Worm (Caenorhabditis elegans) whole organism, L4 larva: ENCODE results near the gene dhhc-8.

Experiments
- F49E8.2 ChIP-seq: sonication (generic microtip); optimal IDR thresholded peaks from 2 replicates; lab custom pipeline; 2016; ENCODE audit warnings: missing compliant biosample characterization, mild to moderate bottlenecking, missing genetic modification characterization, borderline replicate concordance
- T20F7.1 ChIP-seq: fragments of 200-800 bp; sonication (Bioruptor generic); optimal IDR thresholded peaks from 2 replicates; lab custom pipeline; 2018; ENCODE audit warnings: mild to moderate bottlenecking, missing genetic modification characterization, missing compliant biosample characterization
- ZK337.2 ChIP-seq: fragments of 200-800 bp; sonication (Bioruptor generic); IDR thresholded peaks from 2 replicates; pipeline ENCODE4 v1.3.6; 2022; ENCODE audit warnings: missing genetic modification reagents, missing genetic modification characterization, missing compliant biosample characterization
- aha-1 ChIP-seq: fragments of 150-350 bp; peaks from one replicate; lab custom pipeline; 2014; ENCODE audit warnings: missing biosample characterization, missing genetic modification characterization
- arid-1 ChIP-seq: fragments of 200-800 bp; sonication (Bioruptor generic); conservative IDR thresholded peaks from 2 replicates; pipeline ENCODE4 v1.3.6; 2022; ENCODE audit warnings: missing genetic modification reagents, missing genetic modification characterization, missing compliant biosample characterization
- ceh-20 ChIP-seq: fragments of 200-800 bp; sonication (Bioruptor generic); IDR thresholded peaks from 2 replicates; pipeline ENCODE4 v1.3.6; 2022; ENCODE audit warnings: missing genetic modification reagents, missing genetic modification characterization, missing compliant biosample characterization
- ceh-44 ChIP-seq: fragments of 200-800 bp; sonication (Bioruptor generic); IDR thresholded peaks from 2 replicates; pipeline ENCODE4 v1.3.6; 2022; ENCODE audit warnings: missing genetic modification reagents, missing genetic modification characterization, missing compliant biosample characterization
- ceh-62 ChIP-seq: sonication (generic microtip); optimal IDR thresholded peaks from 2 replicates; lab custom pipeline; 2017; ENCODE audit warnings: missing biosample characterization, missing genetic modification characterization
- ctbp-1 ChIP-seq: fragments of 200-800 bp; sonication (Bioruptor generic); IDR thresholded peaks from 2 replicates; pipeline ENCODE4 v1.3.6; 2022; ENCODE audit warnings: missing genetic modification reagents, missing genetic modification characterization, missing compliant biosample characterization
- daf-12 ChIP-seq: fragments of 150-350 bp; optimal IDR thresholded peaks from 2 replicates; lab custom pipeline; 2014; ENCODE audit warnings: missing biosample characterization, missing genetic modification reagents, missing genetic modification characterization
- dmd-6 ChIP-seq: fragments of 200-800 bp; sonication (Bioruptor generic); IDR thresholded peaks from 2 replicates; pipeline ENCODE4 v1.3.6; 2022; ENCODE audit warnings: missing genetic modification reagents, missing genetic modification characterization, missing compliant biosample characterization
- dmd-9 ChIP-seq: fragments of 200-800 bp; sonication (Bioruptor generic); IDR thresholded peaks from 2 replicates; pipeline ENCODE4 v1.3.6; 2022; ENCODE audit warnings: missing genetic modification reagents, missing genetic modification characterization, missing compliant biosample characterization
- dpl-1 ChIP-seq: fragments of 150-350 bp; optimal IDR thresholded peaks from 2 replicates; lab custom pipeline; 2014; ENCODE audit warnings: missing biosample characterization, missing genetic modification reagents, missing genetic modification characterization
- dve-1 ChIP-seq: sonication (generic microtip); optimal IDR thresholded peaks from 2 replicates; lab custom pipeline; 2017; ENCODE audit warnings: antibody characterized with exemption, mild to moderate bottlenecking, missing genetic modification characterization, missing compliant biosample characterization; ENCODE audit not compliant: insufficient read depth
- egl-27 ChIP-seq: sonication (generic microtip); optimal IDR thresholded peaks from 3 replicates; lab custom pipeline; 2017; ENCODE audit warnings: missing biosample characterization, missing genetic modification reagents, missing genetic modification characterization
- fkh-10 ChIP-seq: fragments of 150-350 bp; optimal IDR thresholded peaks from 2 replicates; lab custom pipeline; 2014; ENCODE audit warnings: missing biosample characterization, missing genetic modification reagents, missing genetic modification characterization
- gei-8 ChIP-seq: fragments of 200-800 bp; sonication (Bioruptor generic); optimal IDR thresholded peaks from 2 replicates; lab custom pipeline; 2018; ENCODE audit warnings: mild to moderate bottlenecking, missing genetic modification characterization, missing compliant biosample characterization
- hif-1 ChIP-seq, 2 experiments: sonication (generic microtip); optimal IDR thresholded peaks; 2 replicates each; lab custom pipeline; 2016 to 2017; ENCODE audit warnings: missing compliant biosample characterization in 2 of 2, missing genetic modification characterization in 2 of 2, missing genetic modification reagents in 2 of 2, missing genotype in 2 of 2, mild to moderate bottlenecking in 1 of 2
- hlh-30 ChIP-seq: sonication (generic microtip); optimal IDR thresholded peaks from 2 replicates; lab custom pipeline; 2017; ENCODE audit warnings: antibody characterized with exemption, mild to moderate bottlenecking, missing genetic modification characterization, missing compliant biosample characterization; ENCODE audit not compliant: insufficient read depth
- jun-1 ChIP-seq: fragments of 150-350 bp; optimal IDR thresholded peaks from 2 replicates; lab custom pipeline; 2014; ENCODE audit warnings: missing biosample characterization, missing genetic modification reagents, missing genetic modification characterization
- lin-1 ChIP-seq: fragments of 200-800 bp; sonication (Bioruptor generic); IDR thresholded peaks from 2 replicates; pipeline ENCODE4 v1.3.6; 2022; ENCODE audit warnings: missing genetic modification reagents, missing genetic modification characterization, missing compliant biosample characterization
- lin-13 ChIP-seq: fragments of 150-350 bp; optimal IDR thresholded peaks from 2 replicates; lab custom pipeline; 2014; ENCODE audit warnings: missing biosample characterization, missing genetic modification reagents, missing genetic modification characterization
- lin-15B ChIP-seq: fragments of 150-350 bp; sonication (generic microtip); optimal IDR thresholded peaks from 3 replicates; lab custom pipeline; 2014; ENCODE audit warnings: missing biosample characterization, missing genetic modification characterization
- lin-29 ChIP-seq: fragments of 200-800 bp; sonication (Bioruptor generic); IDR thresholded peaks from 2 replicates; pipeline ENCODE4 v1.3.6; 2022; ENCODE audit warnings: missing genetic modification reagents, missing genetic modification characterization, missing compliant biosample characterization
- lsy-2 ChIP-seq, 2 experiments: fragments of 150-350 bp in 1 of 2; sonication (generic microtip) in 1 of 2; optimal IDR thresholded peaks; 2 replicates each; lab custom pipeline; 2014 to 2017; ENCODE audit warnings: missing biosample characterization in 2 of 2, missing genetic modification characterization in 2 of 2
- madf-5 ChIP-seq, 2 experiments: fragments of 200-800 bp; sonication (Bioruptor generic); IDR thresholded peaks; 2 replicates each; pipeline ENCODE4 v1.3.6; 2022; ENCODE audit warnings: missing compliant biosample characterization in 2 of 2, missing genetic modification characterization in 2 of 2
- mdl-1 ChIP-seq, 2 experiments: fragments of 150-350 bp in 1 of 2; sonication (generic microtip) in 1 of 2; optimal IDR thresholded peaks; 2 replicates each; lab custom pipeline; 2014 to 2017; ENCODE audit warnings: missing biosample characterization in 2 of 2, missing genetic modification characterization in 2 of 2
- mdt-29 ChIP-seq: fragments of 200-800 bp; sonication (Bioruptor generic); IDR thresholded peaks from 2 replicates; pipeline ENCODE4 v1.3.6; 2022; ENCODE audit warnings: missing genetic modification reagents, missing genetic modification characterization, missing compliant biosample characterization
- mes-2 ChIP-seq: sonication (generic microtip); optimal IDR thresholded peaks from 2 replicates; lab custom pipeline; 2016; ENCODE audit warnings: missing genotype, mild to moderate bottlenecking, missing genetic modification characterization, missing compliant biosample characterization; ENCODE audit not compliant: poor library complexity, severe bottlenecking
- nhr-10 ChIP-seq: fragments of 150-350 bp; optimal IDR thresholded peaks from 2 replicates; lab custom pipeline; 2014; ENCODE audit warnings: missing biosample characterization, missing genetic modification characterization
- nhr-102 ChIP-seq: sonication (generic microtip); optimal IDR thresholded peaks from 2 replicates; lab custom pipeline; 2016; ENCODE audit warnings: mild to moderate bottlenecking, missing genetic modification characterization, moderate library complexity, missing compliant biosample characterization
- nhr-25 ChIP-seq: sonication (generic microtip); optimal IDR thresholded peaks from 2 replicates; lab custom pipeline; 2017; ENCODE audit warnings: missing genetic modification characterization, mild to moderate bottlenecking, missing compliant biosample characterization, antibody characterized with exemption, moderate library complexity, borderline replicate concordance; ENCODE audit not compliant: insufficient read depth
- nhr-28 ChIP-seq: fragments of 150-350 bp; optimal IDR thresholded peaks from 2 replicates; lab custom pipeline; 2014; ENCODE audit warnings: missing biosample characterization, missing genetic modification characterization
- nhr-42 ChIP-seq: fragments of 200-800 bp; sonication (Bioruptor generic); IDR thresholded peaks from 2 replicates; pipeline ENCODE4 v1.3.6; 2022; ENCODE audit warnings: missing genetic modification characterization, missing compliant biosample characterization
- nhr-76 ChIP-seq: fragments of 150-350 bp; optimal IDR thresholded peaks from 2 replicates; lab custom pipeline; 2014; ENCODE audit warnings: missing biosample characterization, missing genetic modification characterization
- pha-4 ChIP-seq, 2 experiments: fragments of 150-350 bp in 1 of 2; fragments of 200-800 bp in 1 of 2; sonication (Bioruptor generic) in 1 of 2; IDR thresholded peaks in 1 of 2; optimal IDR thresholded peaks in 1 of 2; 2 replicates each; pipeline versions ENCODE4 v1.3.6 to Lab custom; 2014 to 2022; ENCODE audit warnings: missing genetic modification characterization in 2 of 2, missing genetic modification reagents in 2 of 2, missing biosample characterization in 1 of 2, missing compliant biosample characterization in 1 of 2
- pqm-1 ChIP-seq: sonication (generic microtip); optimal IDR thresholded peaks from 2 replicates; lab custom pipeline; 2017; ENCODE audit warnings: missing biosample characterization, missing genetic modification characterization
- saeg-2 ChIP-seq: fragments of 200-800 bp; sonication (Bioruptor generic); IDR thresholded peaks from 2 replicates; pipeline ENCODE4 v1.3.6; 2022; ENCODE audit warnings: missing genetic modification reagents, missing genetic modification characterization, missing compliant biosample characterization
- sdz-12 ChIP-seq: fragments of 200-800 bp; sonication (Bioruptor generic); optimal IDR thresholded peaks from 2 replicates; lab custom pipeline; 2018; ENCODE audit warnings: mild to moderate bottlenecking, missing genetic modification characterization, missing compliant biosample characterization
- skn-1 ChIP-seq: fragments of 150-350 bp; optimal IDR thresholded peaks from 2 replicates; lab custom pipeline; 2014; ENCODE audit warnings: missing biosample characterization, missing genetic modification characterization
- spr-1 ChIP-seq: sonication (generic microtip); optimal IDR thresholded peaks from 2 replicates; lab custom pipeline; 2016; ENCODE audit warnings: mild to moderate bottlenecking, missing genetic modification characterization, missing compliant biosample characterization
- unc-39 ChIP-seq: sonication (generic microtip); optimal IDR thresholded peaks from 2 replicates; lab custom pipeline; 2017; ENCODE audit warnings: missing biosample characterization, missing genetic modification characterization
- zfp-2 ChIP-seq: sonication (generic microtip); optimal IDR thresholded peaks from 2 replicates; lab custom pipeline; 2016; ENCODE audit warnings: mild to moderate bottlenecking, missing genetic modification characterization, missing compliant biosample characterization
- zip-2 ChIP-seq: fragments of 150-350 bp; optimal IDR thresholded peaks from 2 replicates; lab custom pipeline; 2014; ENCODE audit warnings: missing biosample characterization, missing genetic modification characterization
- ztf-11 ChIP-seq: fragments of 150-350 bp; optimal IDR thresholded peaks from 2 replicates; lab custom pipeline; 2014; ENCODE audit warnings: missing biosample characterization, missing genetic modification characterization

dhhc-8 gene

DNA sequence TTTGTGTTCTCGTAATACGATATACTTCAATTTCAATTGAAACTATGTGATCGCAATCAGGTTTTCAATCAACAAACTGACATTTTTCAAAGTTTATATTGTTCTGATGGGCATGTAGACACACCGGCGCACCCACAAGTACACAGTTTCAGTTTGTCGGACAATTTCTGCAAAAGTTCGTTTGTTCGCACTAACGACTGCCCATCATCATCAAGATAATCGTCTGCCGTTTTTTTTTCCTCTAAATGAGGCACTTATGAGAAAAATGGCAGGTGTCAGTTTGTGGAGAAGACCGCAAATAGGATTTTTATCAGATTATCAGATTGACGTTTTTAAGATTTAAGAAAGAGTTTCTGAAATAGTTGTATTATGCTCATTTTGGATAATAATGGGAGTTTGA is 40.6 kb upstream of the dhhc-8 start (continued):
- no peak for TF ChIP-seq ZK337.2 (GFP tag; lab: Robert Waterston, UW)
- TF ChIP-seq, all 104 proteins: peak for 10

DNA sequence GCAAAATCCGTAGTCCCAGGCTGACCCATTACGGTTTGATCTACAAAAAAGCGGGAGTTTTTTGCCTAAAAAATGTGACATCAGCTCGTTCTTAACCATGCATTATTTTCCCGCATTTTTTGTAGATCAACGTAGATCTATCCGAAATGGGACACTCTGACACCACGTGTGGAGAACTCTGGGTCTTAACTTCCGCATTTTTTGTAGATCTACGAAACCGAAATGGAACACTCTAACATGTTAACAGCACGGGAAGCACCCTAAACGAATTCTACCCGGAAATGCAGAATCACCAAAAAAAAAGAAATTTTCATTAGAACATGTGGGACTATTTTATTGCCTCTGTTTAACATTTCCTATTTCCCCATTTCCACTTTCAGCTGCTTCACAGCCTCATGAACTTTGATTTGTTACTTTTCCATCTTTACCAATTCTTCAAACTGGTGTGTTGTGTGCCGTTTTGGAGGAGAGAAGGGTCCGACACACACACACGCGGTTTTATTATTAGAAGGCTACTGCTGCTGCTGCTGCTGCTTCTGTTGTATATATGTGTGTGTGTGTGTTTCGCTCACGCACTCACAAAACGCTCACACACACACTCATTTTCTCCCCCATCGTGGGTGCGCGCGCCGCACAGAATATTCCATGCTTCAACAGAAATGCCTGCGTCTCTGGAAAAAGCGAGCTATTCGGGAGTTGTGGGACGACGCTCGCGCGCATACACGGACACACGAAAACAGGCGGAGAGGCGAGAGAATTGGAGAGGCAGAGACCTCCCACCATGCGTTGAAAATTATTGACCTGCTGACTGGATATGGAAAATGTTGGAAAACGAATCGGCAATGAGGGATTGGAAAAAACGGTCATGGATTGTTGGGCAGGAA is 39.3 kb upstream of the dhhc-8 start:
- peak; percentile 75 for TF ChIP-seq ctbp-1 (GFP tag; lab: Robert Waterston, UW)
- peak; percentile 100 for TF ChIP-seq aha-1 (tag; lab: Kevin White, UChicago)
- peak; percentile 89 for TF ChIP-seq dve-1 (tag; lab: Kevin White, UChicago)
- no peak for TF ChIP-seq daf-12
- TF ChIP-seq mes-2 (tag; lab: Kevin White, UChicago): peak; percentile 77
- peak; percentile 72 for TF ChIP-seq nhr-10 (tag; lab: Kevin White, UChicago)
- TF ChIP-seq zip-2 (tag; lab: Kevin White, UChicago): no peak
- no peak for TF ChIP-seq dmd-9 (GFP tag; lab: Robert Waterston, UW)
- TF ChIP-seq madf-5 (GFP tag; IDR thresholded peaks at IDR 0.05; lab: Robert Waterston, UW): no peak
- no peak for TF ChIP-seq nhr-76 (tag; lab: Kevin White, UChicago)
- peak; percentile 64 for TF ChIP-seq gei-8 (GFP tag; lab: Kevin White, UChicago)
- TF ChIP-seq dpl-1 (GFP tag; lab: Kevin White, UChicago): peak; percentile 35
- TF ChIP-seq ceh-62 (tag; lab: Kevin White, UChicago): no peak
- peak; percentile 80 for TF ChIP-seq fkh-10
- peak; percentile 73 for TF ChIP-seq mdt-29 (GFP tag; lab: Robert Waterston, UW)
- no peak for TF ChIP-seq F49E8.2 (tag; lab: Kevin White, UChicago)
- TF ChIP-seq ZK337.2 (GFP tag; lab: Robert Waterston, UW): no peak
- TF ChIP-seq nhr-25 (tag; lab: Kevin White, UChicago): peak; percentile 72
- TF ChIP-seq nhr-42: 0 out of 2 replicates have a peak, but pooled peaks have one; percentile 36
- TF ChIP-seq egl-27: no peak
- no peak for TF ChIP-seq zfp-2
- TF ChIP-seq nhr-102 (tag; lab: Kevin White, UChicago): peak; percentile 73
- TF ChIP-seq dmd-6 (GFP tag; lab: Robert Waterston, UW): peak; percentile 86
- peak; percentile 86 for TF ChIP-seq nhr-28 (tag; lab: Kevin White, UChicago)
- no peak for TF ChIP-seq pqm-1 (tag; lab: Kevin White, UChicago)
- TF ChIP-seq sdz-12 (GFP tag; lab: Kevin White, UChicago): peak; percentile 38
- peak; percentile 81 for TF ChIP-seq pha-4 (GFP tag; IDR thresholded peaks at IDR 0.05; lab: Robert Waterston, UW)
- peak; percentile 45 for TF ChIP-seq pha-4 (tag; optimal IDR thresholded peaks at IDR 0.05; lab: Kevin White, UChicago)
- peak; percentile 72; the same call in 1 of the 2 replicates for TF ChIP-seq lin-1 (GFP tag; lab: Robert Waterston, UW)
- TF ChIP-seq unc-39: peak; percentile 85
- peak; percentile 24 for TF ChIP-seq jun-1
- no peak for TF ChIP-seq ztf-11 (tag; lab: Kevin White, UChicago)
- no peak for TF ChIP-seq arid-1 (GFP tag; lab: Robert Waterston, UW)
- 0 out of 2 replicates have a peak, but pooled peaks have one; percentile 65 for TF ChIP-seq saeg-2 (GFP tag; lab: Robert Waterston, UW)
- TF ChIP-seq lsy-2 (tag; optimal IDR thresholded peaks at IDR 0.05; lab: Kevin White, UChicago): peak; percentile 65 to 83
- TF ChIP-seq mdl-1 (tag; optimal IDR thresholded peaks at IDR 0.05; lab: Kevin White, UChicago): peak; percentile 88 to 98
- TF ChIP-seq ceh-20 (GFP tag; lab: Robert Waterston, UW): peak; percentile 68
- TF ChIP-seq lin-29 (GFP tag; lab: Robert Waterston, UW): no peak
- no peak for TF ChIP-seq lin-15B (tag; lab: Kevin White, UChicago)
- no peak for TF ChIP-seq skn-1 (tag; lab: Kevin White, UChicago)
- TF ChIP-seq hif-1 (tag; optimal IDR thresholded peaks at IDR 0.05; lab: Kevin White, UChicago): peak; percentile 32 to 81
- peak; percentile 71 for TF ChIP-seq spr-1 (tag; lab: Kevin White, UChicago)
- TF ChIP-seq ceh-44: no peak
- TF ChIP-seq hlh-30 (tag; lab: Kevin White, UChicago): peak; percentile 97
- TF ChIP-seq lin-13 (GFP tag; lab: Kevin White, UChicago): peak; percentile 82
- TF ChIP-seq T20F7.1 (GFP tag; lab: Kevin White, UChicago): peak; percentile 68
